Worm (Caenorhabditis elegans): ENCODE data around the gene fbxb-18.

fbxb-18 gene

ce11 chrII:1679081-1679480 is 9.6 kb downstream of the fbxb-18 start, which contains the start of gene irld-36:
irld-36 (plus strand) TSS chrII:1679381.
- TF ChIP-seq scrt-1 (GFP tag; IDR thresholded peaks at IDR 0.05): no peak
- no peak for TF ChIP-seq tra-4 (tag; optimal IDR thresholded peaks at IDR 0.05)
- no peak for TF ChIP-seq ceh-13 (GFP tag; optimal IDR thresholded peaks at IDR 0.05)
- no peak for TF ChIP-seq ets-7 (tag; optimal IDR thresholded peaks at IDR 0.05)
- TF ChIP-seq tbx-37 (GFP tag; conservative IDR thresholded peaks at IDR 0.05): no peak
- no peak for TF ChIP-seq B0310.2 (tag; optimal IDR thresholded peaks at IDR 0.05)
- no peak for TF ChIP-seq ama-1 (optimal IDR thresholded peaks at IDR 0.05)

- TF ChIP-seq ceh-13 (GFP tag; optimal IDR thresholded peaks at IDR 0.05): no peak
- no peak for TF ChIP-seq B0310.2 (tag; optimal IDR thresholded peaks at IDR 0.05)
- TF ChIP-seq ama-1 (optimal IDR thresholded peaks at IDR 0.05): no peak
- TF ChIP-seq ets-7 (tag; optimal IDR thresholded peaks at IDR 0.05): no peak
- no peak for TF ChIP-seq hmbx-1 (tag; optimal IDR thresholded peaks at IDR 0.05)
- TF ChIP-seq tbx-37 (GFP tag; conservative IDR thresholded peaks at IDR 0.05): no peak
- TF ChIP-seq F13C5.2 (tag; optimal IDR thresholded peaks at IDR 0.05): no peak
- TF ChIP-seq tra-4 (tag; optimal IDR thresholded peaks at IDR 0.05): no peak
- TF ChIP-seq aly-1 (tag; optimal IDR thresholded peaks at IDR 0.05): no peak
- no peak for TF ChIP-seq pes-1 (GFP tag; IDR thresholded peaks at IDR 0.05)
- no peak for TF ChIP-seq sea-1 (GFP tag; conservative IDR thresholded peaks at IDR 0.05)
- TF ChIP-seq flt-1 (GFP tag; IDR thresholded peaks at IDR 0.05): no peak
- TF ChIP-seq hmg-4 (GFP tag; optimal IDR thresholded peaks at IDR 0.05): no peak
- TF ChIP-seq ceh-36 (tag; optimal IDR thresholded peaks at IDR 0.05): no peak
- no peak for TF ChIP-seq tbx-11 (GFP tag; IDR thresholded peaks at IDR 0.05)
- no peak for TF ChIP-seq scrt-1 (GFP tag; IDR thresholded peaks at IDR 0.05)
- no peak for TF ChIP-seq hnd-1 (tag; optimal IDR thresholded peaks at IDR 0.05)
These were observed 12.6 kb downstream of the fbxb-18 start, which contains the start of gene fbxb-17 for ce11 chrII:1676088-1676487. fbxb-17 (plus strand) TSS chrII:1676388.

- no peak for TF ChIP-seq pes-1 (GFP tag; IDR thresholded peaks at IDR 0.05)
- no peak for TF ChIP-seq hnd-1 (tag; optimal IDR thresholded peaks at IDR 0.05)
- no peak for TF ChIP-seq tbx-11 (GFP tag; IDR thresholded peaks at IDR 0.05)
- no peak for TF ChIP-seq tbx-37 (GFP tag; conservative IDR thresholded peaks at IDR 0.05)
- TF ChIP-seq aly-1 (tag; optimal IDR thresholded peaks at IDR 0.05): no peak
- no peak for TF ChIP-seq sea-1 (GFP tag; conservative IDR thresholded peaks at IDR 0.05)
- no peak for TF ChIP-seq tra-4 (tag; optimal IDR thresholded peaks at IDR 0.05)
- no peak for TF ChIP-seq hmbx-1 (tag; optimal IDR thresholded peaks at IDR 0.05)
- TF ChIP-seq hmg-4 (GFP tag; optimal IDR thresholded peaks at IDR 0.05): no peak
- no peak for TF ChIP-seq ceh-36 (tag; optimal IDR thresholded peaks at IDR 0.05)
- TF ChIP-seq F13C5.2 (tag; optimal IDR thresholded peaks at IDR 0.05): no peak
- TF ChIP-seq B0310.2 (tag; optimal IDR thresholded peaks at IDR 0.05): no peak
These were observed 16.0 kb downstream of the fbxb-18 start for ce11 chrII:1672673-1673072.

- TF ChIP-seq pes-1 (GFP tag; IDR thresholded peaks at IDR 0.05) (no peak), aly-1 (tag; optimal IDR thresholded peaks at IDR 0.05) (no peak), tbx-37 (GFP tag; conservative IDR thresholded peaks at IDR 0.05) (no peak), tbx-11 (GFP tag; IDR thresholded peaks at IDR 0.05) (no peak), ceh-36 (tag; optimal IDR thresholded peaks at IDR 0.05) (no peak), ets-7 (tag; optimal IDR thresholded peaks at IDR 0.05) (no peak), ama-1 (optimal IDR thresholded peaks at IDR 0.05) (no peak), hmbx-1 (tag; optimal IDR thresholded peaks at IDR 0.05) (no peak), ceh-13 (GFP tag; optimal IDR thresholded peaks at IDR 0.05) (no peak), sea-1 (GFP tag; conservative IDR thresholded peaks at IDR 0.05) (no peak), F13C5.2 (tag; optimal IDR thresholded peaks at IDR 0.05) (no peak), scrt-1 (GFP tag; IDR thresholded peaks at IDR 0.05) (no peak), B0310.2 (tag; optimal IDR thresholded peaks at IDR 0.05) (no peak)
These were observed 17.7 kb downstream of the fbxb-18 start for ce11 chrII:1670985-1671384.

- TF ChIP-seq tbx-37 (GFP tag; conservative IDR thresholded peaks at IDR 0.05): no peak
- TF ChIP-seq tbx-11 (GFP tag; IDR thresholded peaks at IDR 0.05): no peak
- no peak for TF ChIP-seq sea-1 (GFP tag; conservative IDR thresholded peaks at IDR 0.05)
- no peak for TF ChIP-seq ceh-36 (tag; optimal IDR thresholded peaks at IDR 0.05)
- TF ChIP-seq hmg-4 (GFP tag; optimal IDR thresholded peaks at IDR 0.05): no peak
- no peak for TF ChIP-seq ets-7 (tag; optimal IDR thresholded peaks at IDR 0.05)
- TF ChIP-seq aly-1 (tag; optimal IDR thresholded peaks at IDR 0.05): no peak
- no peak for TF ChIP-seq hnd-1 (tag; optimal IDR thresholded peaks at IDR 0.05)
- TF ChIP-seq ceh-13 (GFP tag; optimal IDR thresholded peaks at IDR 0.05): no peak
- TF ChIP-seq flt-1 (GFP tag; IDR thresholded peaks at IDR 0.05): no peak
- no peak for TF ChIP-seq scrt-1 (GFP tag; IDR thresholded peaks at IDR 0.05)
- TF ChIP-seq F13C5.2 (tag; optimal IDR thresholded peaks at IDR 0.05): no peak
- TF ChIP-seq pes-1 (GFP tag; IDR thresholded peaks at IDR 0.05): no peak
- no peak for TF ChIP-seq tra-4 (tag; optimal IDR thresholded peaks at IDR 0.05)
These were observed 18.3 kb downstream of the fbxb-18 start, which contains the start of gene nhx-6 for ce11 chrII:1670260-1670879. nhx-6 (plus strand) TSS chrII:1670829.

- TF ChIP-seq hmbx-1 (tag; optimal IDR thresholded peaks at IDR 0.05) (no peak), aly-1 (tag; optimal IDR thresholded peaks at IDR 0.05) (no peak), hnd-1 (tag; optimal IDR thresholded peaks at IDR 0.05) (no peak), tbx-11 (GFP tag; IDR thresholded peaks at IDR 0.05) (no peak), flt-1 (GFP tag; IDR thresholded peaks at IDR 0.05) (no peak), pes-1 (GFP tag; IDR thresholded peaks at IDR 0.05) (no peak)
These were observed 19.8 kb downstream of the fbxb-18 start, which contains the start of gene srw-97 for ce11 chrII:1668913-1669312. srw-97 (minus strand) TSS chrII:1669013.

- TF ChIP-seq flt-1 (GFP tag; IDR thresholded peaks at IDR 0.05) (no peak), scrt-1 (GFP tag; IDR thresholded peaks at IDR 0.05) (no peak), pes-1 (GFP tag; IDR thresholded peaks at IDR 0.05) (no peak), hnd-1 (tag; optimal IDR thresholded peaks at IDR 0.05) (no peak), aly-1 (tag; optimal IDR thresholded peaks at IDR 0.05) (no peak), ets-7 (tag; optimal IDR thresholded peaks at IDR 0.05) (no peak), hmbx-1 (tag; optimal IDR thresholded peaks at IDR 0.05) (no peak), ceh-13 (GFP tag; optimal IDR thresholded peaks at IDR 0.05) (no peak), tra-4 (tag; optimal IDR thresholded peaks at IDR 0.05) (no peak), F13C5.2 (tag; optimal IDR thresholded peaks at IDR 0.05) (no peak), B0310.2 (tag; optimal IDR thresholded peaks at IDR 0.05) (no peak), sea-1 (GFP tag; conservative IDR thresholded peaks at IDR 0.05) (no peak), tbx-37 (GFP tag; conservative IDR thresholded peaks at IDR 0.05) (no peak), hmg-4 (GFP tag; optimal IDR thresholded peaks at IDR 0.05) (no peak), ama-1 (optimal IDR thresholded peaks at IDR 0.05) (no peak), tbx-11 (GFP tag; IDR thresholded peaks at IDR 0.05) (no peak), ceh-36 (tag; optimal IDR thresholded peaks at IDR 0.05) (no peak)
These were observed 22.7 kb downstream of the fbxb-18 start, which contains the start of gene srlf-29 for ce11 chrII:1666025-1666424. srlf-29 (plus strand) TSS chrII:1666325.

Measured in whole organism, early embryonic.